Worm (Caenorhabditis elegans) whole organism, late embryonic: ENCODE data around the gene srxa-1.

Source experiments
- T23F11.4 ChIP-seq: fragments of 200-800 bp; sonication (Bioruptor generic); optimal IDR thresholded peaks from 2 replicates; lab custom pipeline; 2018; ENCODE audit warnings: mild to moderate bottlenecking, missing genetic modification characterization, missing compliant biosample characterization
- ama-1 ChIP-seq: fragments of 150-350 bp; optimal IDR thresholded peaks from 2 replicates; lab custom pipeline; 2014
- ceh-45 ChIP-seq: fragments of 200-800 bp; sonication (Bioruptor generic); IDR thresholded peaks from 2 replicates; pipeline ENCODE4 v1.3.6; 2022; ENCODE audit warnings: missing genetic modification reagents, missing genetic modification characterization, missing compliant biosample characterization
- npax-4 ChIP-seq: sonication (generic microtip); optimal IDR thresholded peaks from 2 replicates; lab custom pipeline; 2016; ENCODE audit warnings: missing genetic modification characterization, missing compliant biosample characterization
- ref-2 ChIP-seq: sonication (generic microtip); optimal IDR thresholded peaks from 2 replicates; lab custom pipeline; 2016; ENCODE audit warnings: missing genetic modification characterization, missing compliant biosample characterization
- sdc-2 ChIP-seq: sonication (generic microtip); optimal IDR thresholded peaks from 2 replicates; lab custom pipeline; 2016; ENCODE audit warnings: missing genotype, missing genetic modification characterization, missing compliant biosample characterization
- tbx-2 ChIP-seq: sonication (generic microtip); optimal IDR thresholded peaks from 2 replicates; lab custom pipeline; 2016; ENCODE audit warnings: missing genetic modification characterization, missing compliant biosample characterization

- TF ChIP-seq sdc-2 (tag; lab: Kevin White, UChicago) (no peak), T23F11.4 (GFP tag; lab: Kevin White, UChicago) (no peak), npax-4 (tag; lab: Kevin White, UChicago) (no peak), tbx-2 (no peak), ref-2 (tag; lab: Kevin White, UChicago) (no peak), ama-1 (lab: Kevin White, UChicago) (no peak), ceh-45 (GFP tag; lab: Robert Waterston, UW) (no peak)
Observed at ce11 chrV:20744290-20744837, 12.5 kb downstream of the srxa-1 start, which contains the start of gene dnj-25.
